Worm (Caenorhabditis elegans): Measurements from ENCODE around the gene C49G7.13.

C49G7.13 gene

DNA sequence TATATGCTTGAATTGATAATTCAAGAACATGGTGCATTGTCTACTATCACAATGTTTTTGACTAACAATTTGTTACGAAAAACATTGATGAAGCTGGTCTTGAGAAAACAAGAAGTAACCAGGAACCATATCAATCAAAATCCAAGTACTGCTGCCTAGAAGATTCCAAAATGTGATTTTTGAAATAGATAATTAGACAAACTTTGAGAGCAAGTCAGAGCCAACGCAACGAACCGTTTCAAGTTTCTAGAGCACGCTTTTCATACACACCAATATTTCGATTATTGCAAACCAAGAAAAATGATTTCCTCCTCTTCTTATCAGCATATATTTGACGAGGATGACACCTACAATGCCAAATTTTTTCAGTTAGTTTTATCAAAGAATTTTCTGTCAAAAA lies 19.1 kb upstream of the C49G7.13 start, which contains the start of gene srw-89:
srw-89 (plus strand) TSS at position 301 of the 400 bp plus-strand sequence.
- no peak for TF ChIP-seq eyg-1 (tag; optimal IDR thresholded peaks at IDR 0.05)
- TF ChIP-seq pag-3 (tag; optimal IDR thresholded peaks at IDR 0.05; ENCODE audit: borderline replicate concordance), result no peak
- TF ChIP-seq unc-3 (GFP tag; conservative IDR thresholded peaks at IDR 0.05), result no peak
- TF ChIP-seq unc-3 (tag; optimal IDR thresholded peaks at IDR 0.05), result no peak
- no peak for TF ChIP-seq rnt-1 (tag; optimal IDR thresholded peaks at IDR 0.05)
- no peak for TF ChIP-seq fax-1 (tag; optimal IDR thresholded peaks at IDR 0.05)
- TF ChIP-seq sdc-2 (tag; optimal IDR thresholded peaks at IDR 0.05), result no peak
- no peak for TF ChIP-seq lim-6 (tag; optimal IDR thresholded peaks at IDR 0.05)
- TF ChIP-seq dve-1 (tag; optimal IDR thresholded peaks at IDR 0.05), result no peak

ce11 chrV:4018591-4018990 lies 17.3 kb upstream of the C49G7.13 start:
- TF ChIP-seq K02D7.2 (tag; optimal IDR thresholded peaks at IDR 0.05) (no peak), dve-1 (tag; optimal IDR thresholded peaks at IDR 0.05) (no peak), madf-2 (tag; optimal IDR thresholded peaks at IDR 0.05) (no peak), pha-4 (tag; optimal IDR thresholded peaks at IDR 0.05) (no peak), ztf-16 (tag; optimal IDR thresholded peaks at IDR 0.05) (no peak), pat-9 (tag; optimal IDR thresholded peaks at IDR 0.05) (no peak), fkh-6 (tag; optimal IDR thresholded peaks at IDR 0.05) (no peak), eyg-1 (tag; optimal IDR thresholded peaks at IDR 0.05) (no peak)

- TF ChIP-seq ceh-24 (tag; optimal IDR thresholded peaks at IDR 0.05) (no peak), elt-2 (tag; optimal IDR thresholded peaks at IDR 0.05) (no peak), ceh-19 (GFP tag; optimal IDR thresholded peaks at IDR 0.05) (no peak), sdc-2 (tag; optimal IDR thresholded peaks at IDR 0.05) (no peak), ceh-6 (GFP tag; optimal IDR thresholded peaks at IDR 0.05) (no peak), K09A11.1 (tag; optimal IDR thresholded peaks at IDR 0.05; ENCODE audit: insufficient read depth) (no peak), hlh-30 (tag; optimal IDR thresholded peaks at IDR 0.05; ENCODE audit: insufficient read depth) (no peak), pha-2 (tag; optimal IDR thresholded peaks at IDR 0.05) (no peak), dve-1 (tag; optimal IDR thresholded peaks at IDR 0.05) (no peak), unc-86 (tag; optimal IDR thresholded peaks at IDR 0.05) (no peak), C08G9.2 (tag; optimal IDR thresholded peaks at IDR 0.05) (no peak), rnt-1 (tag; optimal IDR thresholded peaks at IDR 0.05) (no peak), lin-11 (tag; optimal IDR thresholded peaks at IDR 0.05) (no peak), ztf-16 (tag; optimal IDR thresholded peaks at IDR 0.05) (no peak)
Observed at ce11 chrV:4019188-4019587, 16.7 kb upstream of the C49G7.13 start, which contains the start of gene K09D9.3. Gene K09D9.3 (plus strand): TSS chrV:4019488.

DNA sequence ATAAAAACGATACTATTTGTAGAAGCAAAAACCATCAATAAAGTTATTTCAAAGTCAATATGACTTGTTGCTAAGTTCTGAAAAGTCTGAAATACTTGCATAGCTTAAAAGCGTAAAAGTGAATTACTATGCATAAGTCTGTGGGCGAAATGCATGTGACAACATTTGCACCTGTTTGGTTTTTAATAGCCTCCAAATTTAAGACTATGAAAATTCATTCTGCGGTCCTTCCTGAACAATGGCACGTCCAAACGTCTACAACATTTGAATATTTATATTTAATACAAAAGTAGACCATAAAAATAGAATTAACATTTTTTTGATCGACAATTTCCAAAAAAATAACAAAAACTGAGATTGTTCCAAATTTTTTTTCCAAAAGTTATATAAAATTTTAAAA lies 14.1 kb upstream of the C49G7.13 start, which contains the start of gene K09D9.14:
K09D9.14 (minus strand) TSS at position 101 of the 400 bp plus-strand sequence.
- no peak for TF ChIP-seq ceh-31 (tag; optimal IDR thresholded peaks at IDR 0.05)
- no peak for TF ChIP-seq C08G9.2 (tag; optimal IDR thresholded peaks at IDR 0.05)
- no peak for TF ChIP-seq sox-2 (GFP tag; IDR thresholded peaks at IDR 0.05)
- no peak for TF ChIP-seq hlh-6 (tag; optimal IDR thresholded peaks at IDR 0.05)
- TF ChIP-seq che-1 (tag; optimal IDR thresholded peaks at IDR 0.05), result no peak
- no peak for TF ChIP-seq pros-1 (tag; optimal IDR thresholded peaks at IDR 0.05)
- TF ChIP-seq ceh-19 (GFP tag; optimal IDR thresholded peaks at IDR 0.05), result no peak
- no peak for TF ChIP-seq npax-4 (tag; optimal IDR thresholded peaks at IDR 0.05)
- TF ChIP-seq mec-3 (tag; optimal IDR thresholded peaks at IDR 0.05; ENCODE audit: borderline replicate concordance), result no peak
- TF ChIP-seq F13H6.1 (tag; optimal IDR thresholded peaks at IDR 0.05), result no peak
- TF ChIP-seq pqm-1 (tag; optimal IDR thresholded peaks at IDR 0.05), result no peak
- no peak for TF ChIP-seq ttx-3 (tag; optimal IDR thresholded peaks at IDR 0.05)

DNA sequence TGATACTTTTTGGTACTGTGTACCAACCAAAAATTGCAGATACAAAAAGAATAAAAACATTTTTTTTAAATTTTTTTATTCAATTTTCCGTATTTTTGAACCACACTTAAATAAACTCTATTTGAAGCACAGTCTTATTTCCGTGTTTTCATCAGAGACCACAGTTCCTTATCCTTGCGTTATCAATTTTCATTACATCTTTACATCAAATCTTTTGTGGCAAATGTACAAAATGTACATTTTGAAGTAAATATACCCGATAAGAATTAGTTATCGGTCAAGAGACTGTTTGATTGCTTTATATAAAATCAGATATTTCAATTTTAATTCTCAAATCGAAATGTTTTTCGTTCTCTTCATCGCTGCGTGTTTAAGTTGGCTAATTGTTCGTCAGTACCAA lies 13.6 kb upstream of the C49G7.13 start, which contains the start of gene cyp-35A3:
cyp-35A3 (plus strand) TSS at position 301 of the 400 bp plus-strand sequence.
- TF ChIP-seq pax-1 (tag; optimal IDR thresholded peaks at IDR 0.05) (no peak), sdc-2 (tag; optimal IDR thresholded peaks at IDR 0.05) (no peak), syd-9 (tag; optimal IDR thresholded peaks at IDR 0.05) (no peak), fkh-10 (GFP tag; optimal IDR thresholded peaks at IDR 0.05) (no peak), C08G9.2 (tag; optimal IDR thresholded peaks at IDR 0.05) (no peak), lim-6 (tag; optimal IDR thresholded peaks at IDR 0.05) (no peak), odd-2 (tag; optimal IDR thresholded peaks at IDR 0.05) (no peak), ceh-48 (tag; optimal IDR thresholded peaks at IDR 0.05) (no peak), ceh-2 (tag; optimal IDR thresholded peaks at IDR 0.05) (no peak), ceh-24 (tag; optimal IDR thresholded peaks at IDR 0.05) (no peak), ttx-3 (tag; optimal IDR thresholded peaks at IDR 0.05) (no peak), ahr-1 (tag; optimal IDR thresholded peaks at IDR 0.05) (no peak), sox-2 (GFP tag; IDR thresholded peaks at IDR 0.05) (no peak)
